Worm (Caenorhabditis elegans) whole organism, late embryonic: ENCODE data around the gene srh-219.
A peak's percentile ranks its signal among the peaks of the same experiment; 100 is the strongest.

ENCODE experiments used
- C38D4.7 ChIP-seq: fragments of 200-800 bp; sonication (Bioruptor generic); optimal IDR thresholded peaks from 2 replicates; lab custom pipeline; 2018; ENCODE audit warnings: mild to moderate bottlenecking, missing genetic modification characterization, moderate library complexity, missing compliant biosample characterization
- K09A11.1 ChIP-seq: sonication (generic microtip); optimal IDR thresholded peaks from 2 replicates; lab custom pipeline; 2017; ENCODE audit warnings: antibody characterized with exemption, mild to moderate bottlenecking, missing genetic modification characterization, missing compliant biosample characterization; ENCODE audit not compliant: insufficient read depth
- ahr-1 ChIP-seq: sonication (generic microtip); optimal IDR thresholded peaks from 2 replicates; lab custom pipeline; 2016; ENCODE audit warnings: missing genetic modification characterization, missing compliant biosample characterization
- ceh-14 ChIP-seq: sonication (generic microtip); optimal IDR thresholded peaks from 2 replicates; lab custom pipeline; 2016; ENCODE audit warnings: missing genotype, missing genetic modification characterization, missing compliant biosample characterization
- ceh-18 ChIP-seq: sonication (generic microtip); optimal IDR thresholded peaks from 2 replicates; lab custom pipeline; 2016; ENCODE audit warnings: missing genetic modification characterization, missing compliant biosample characterization
- ceh-2 ChIP-seq: sonication (generic microtip); optimal IDR thresholded peaks from 2 replicates; lab custom pipeline; 2016; ENCODE audit warnings: missing genotype, missing genetic modification characterization, missing compliant biosample characterization
- ceh-22 ChIP-seq: sonication (generic microtip); optimal IDR thresholded peaks from 2 replicates; lab custom pipeline; 2017; ENCODE audit warnings: missing biosample characterization, missing genetic modification characterization
- ceh-24 ChIP-seq: sonication (generic microtip); optimal IDR thresholded peaks from 2 replicates; lab custom pipeline; 2016; ENCODE audit warnings: mild to moderate bottlenecking, missing genetic modification characterization, missing compliant biosample characterization
- ceh-30 ChIP-seq: fragments of 150-350 bp; optimal IDR thresholded peaks from 2 replicates; lab custom pipeline; 2014; ENCODE audit warnings: missing biosample characterization, missing genetic modification characterization
- ceh-34 ChIP-seq: sonication (generic microtip); optimal IDR thresholded peaks from 2 replicates; lab custom pipeline; 2016; ENCODE audit warnings: mild to moderate bottlenecking, missing genetic modification characterization, missing compliant biosample characterization
- ceh-45 ChIP-seq: fragments of 200-800 bp; sonication (Bioruptor generic); IDR thresholded peaks from 2 replicates; pipeline ENCODE4 v1.3.6; 2022; ENCODE audit warnings: missing genetic modification reagents, missing genetic modification characterization, missing compliant biosample characterization
- ceh-6 ChIP-seq: fragments of 200-800 bp; sonication (Bioruptor generic); optimal IDR thresholded peaks from 2 replicates; lab custom pipeline; 2018; ENCODE audit warnings: mild to moderate bottlenecking, missing genetic modification characterization, missing compliant biosample characterization
- ceh-9 ChIP-seq: sonication (generic microtip); optimal IDR thresholded peaks from 2 replicates; lab custom pipeline; 2016; ENCODE audit warnings: mild to moderate bottlenecking, missing genetic modification characterization, inconsistent platforms, missing compliant biosample characterization
- che-1 ChIP-seq: sonication (generic microtip); optimal IDR thresholded peaks from 2 replicates; lab custom pipeline; 2016; ENCODE audit warnings: mild to moderate bottlenecking, missing genetic modification characterization, missing compliant biosample characterization
- dmd-4 ChIP-seq: sonication (generic microtip); optimal IDR thresholded peaks from 2 replicates; lab custom pipeline; 2016; ENCODE audit warnings: borderline replicate concordance, missing genetic modification characterization, missing compliant biosample characterization
- elt-2 ChIP-seq: sonication (generic microtip); optimal IDR thresholded peaks from 2 replicates; lab custom pipeline; 2016; ENCODE audit warnings: missing genetic modification reagents, missing genetic modification characterization, missing compliant biosample characterization
- eyg-1 ChIP-seq: sonication (generic microtip); optimal IDR thresholded peaks from 2 replicates; lab custom pipeline; 2016; ENCODE audit warnings: missing genotype, missing genetic modification characterization, missing compliant biosample characterization
- fax-1 ChIP-seq: sonication (generic microtip); optimal IDR thresholded peaks from 2 replicates; lab custom pipeline; 2016; ENCODE audit warnings: missing genotype, missing genetic modification characterization, missing compliant biosample characterization
- hlh-13 ChIP-seq: fragments of 200-800 bp; sonication (Bioruptor generic); optimal IDR thresholded peaks from 2 replicates; lab custom pipeline; 2018; ENCODE audit warnings: mild to moderate bottlenecking, missing genetic modification characterization, missing compliant biosample characterization
- hlh-15 ChIP-seq: sonication (generic microtip); optimal IDR thresholded peaks from 2 replicates; lab custom pipeline; 2016; ENCODE audit warnings: missing genetic modification characterization, missing compliant biosample characterization
- hlh-6 ChIP-seq: sonication (generic microtip); optimal IDR thresholded peaks from 2 replicates; lab custom pipeline; 2016; ENCODE audit warnings: missing genotype, missing genetic modification characterization, missing compliant biosample characterization
- hlh-8 ChIP-seq: sonication (generic microtip); optimal IDR thresholded peaks from 2 replicates; lab custom pipeline; 2016; ENCODE audit warnings: missing genotype, missing genetic modification characterization, missing compliant biosample characterization
- lim-6 ChIP-seq: sonication (generic microtip); optimal IDR thresholded peaks from 2 replicates; lab custom pipeline; 2016; ENCODE audit warnings: missing genetic modification characterization, missing compliant biosample characterization
- lin-11 ChIP-seq: fragments of 200-800 bp; sonication (Bioruptor generic); optimal IDR thresholded peaks from 2 replicates; lab custom pipeline; 2018; ENCODE audit warnings: mild to moderate bottlenecking, missing genetic modification characterization, missing compliant biosample characterization
- nhr-232 ChIP-seq: sonication (generic microtip); optimal IDR thresholded peaks from 2 replicates; lab custom pipeline; 2016; ENCODE audit warnings: missing genetic modification characterization, missing compliant biosample characterization
- pag-3 ChIP-seq: sonication (generic microtip); optimal IDR thresholded peaks from 2 replicates; lab custom pipeline; 2016; ENCODE audit warnings: missing compliant biosample characterization, missing genetic modification characterization, borderline replicate concordance
- pat-9 ChIP-seq: fragments of 200-800 bp; sonication (Bioruptor generic); optimal IDR thresholded peaks from 2 replicates; lab custom pipeline; 2018; ENCODE audit warnings: mild to moderate bottlenecking, missing genetic modification characterization, moderate library complexity, missing compliant biosample characterization
- pax-1 ChIP-seq: fragments of 150-350 bp; optimal IDR thresholded peaks from 2 replicates; lab custom pipeline; 2014; ENCODE audit warnings: missing biosample characterization, missing genetic modification characterization
- pha-2 ChIP-seq: sonication (generic microtip); optimal IDR thresholded peaks from 2 replicates; lab custom pipeline; 2017; ENCODE audit warnings: mild to moderate bottlenecking, missing genetic modification characterization, missing compliant biosample characterization
- ref-2 ChIP-seq: sonication (generic microtip); optimal IDR thresholded peaks from 2 replicates; lab custom pipeline; 2016; ENCODE audit warnings: missing genetic modification characterization, missing compliant biosample characterization
- sdc-2 ChIP-seq: sonication (generic microtip); optimal IDR thresholded peaks from 2 replicates; lab custom pipeline; 2016; ENCODE audit warnings: missing genotype, missing genetic modification characterization, missing compliant biosample characterization
- sox-2 ChIP-seq: fragments of 200-800 bp; sonication (Bioruptor generic); IDR thresholded peaks from 2 replicates; pipeline ENCODE4 v1.3.6; 2022; ENCODE audit warnings: missing genetic modification reagents, missing genetic modification characterization, missing compliant biosample characterization
- tbx-2 ChIP-seq: sonication (generic microtip); optimal IDR thresholded peaks from 2 replicates; lab custom pipeline; 2016; ENCODE audit warnings: missing genetic modification characterization, missing compliant biosample characterization
- ttx-3 ChIP-seq: sonication (generic microtip); optimal IDR thresholded peaks from 2 replicates; lab custom pipeline; 2016; ENCODE audit warnings: missing genetic modification reagents, missing genetic modification characterization, missing compliant biosample characterization
- unc-3 ChIP-seq, 2 experiments: fragments of 200-800 bp in 1 of 2; sonication (Bioruptor generic) in 1 of 2; sonication (generic microtip) in 1 of 2; conservative IDR thresholded peaks in 1 of 2; optimal IDR thresholded peaks in 1 of 2; 2 replicates each; pipeline versions ENCODE4 v1.3.6 to Lab custom; 2016 to 2022; ENCODE audit warnings: missing compliant biosample characterization in 2 of 2, missing genetic modification characterization in 2 of 2, missing genetic modification reagents in 1 of 2
- unc-42 ChIP-seq: sonication (generic microtip); optimal IDR thresholded peaks from 2 replicates; lab custom pipeline; 2016; ENCODE audit warnings: missing genotype, missing genetic modification characterization, missing compliant biosample characterization
- unc-55 ChIP-seq: sonication (generic microtip); optimal IDR thresholded peaks from 2 replicates; lab custom pipeline; 2017; ENCODE audit warnings: missing biosample characterization, missing genetic modification reagents, missing genetic modification characterization
- zip-5 ChIP-seq: sonication (generic microtip); optimal IDR thresholded peaks from 2 replicates; lab custom pipeline; 2016; ENCODE audit warnings: missing genetic modification characterization, missing compliant biosample characterization

Gene srh-219

DNA sequence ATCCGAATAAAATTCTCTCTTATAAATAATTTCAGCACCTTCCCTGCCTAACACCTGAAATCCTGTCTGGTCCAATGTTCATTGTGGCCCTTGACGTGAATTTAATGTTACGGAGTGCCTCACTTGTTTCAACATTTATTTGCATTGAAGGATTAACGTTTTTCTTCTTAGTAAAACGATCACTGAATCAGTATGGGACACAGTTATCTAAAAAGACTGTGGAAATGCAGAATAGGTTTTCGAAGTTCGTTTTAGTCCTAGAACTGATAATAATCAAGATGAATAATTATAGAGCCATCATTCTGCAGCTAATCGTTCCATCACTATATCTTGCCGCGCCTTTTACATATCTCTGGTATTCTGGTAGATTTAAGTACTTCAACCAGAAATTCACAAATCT is at the start of gene srh-219:
Gene srh-219, plus strand, starts transcription at position 301 of the 400 bp plus-strand sequence.
- TF ChIP-seq ceh-24 (tag; lab: Kevin White, UChicago) (no peak), hlh-15 (tag; lab: Kevin White, UChicago) (no peak), hlh-8 (tag; lab: Kevin White, UChicago) (no peak), ceh-22 (tag; lab: Kevin White, UChicago) (no peak), sdc-2 (tag; lab: Kevin White, UChicago) (no peak), ahr-1 (no peak), ceh-14 (tag; lab: Kevin White, UChicago) (no peak), ceh-34 (tag; lab: Kevin White, UChicago) (no peak), unc-42 (tag; lab: Kevin White, UChicago) (no peak), ref-2 (tag; lab: Kevin White, UChicago) (no peak), fax-1 (no peak), pha-2 (tag; lab: Kevin White, UChicago) (no peak), eyg-1 (tag; lab: Kevin White, UChicago) (no peak), pag-3 (tag; lab: Kevin White, UChicago) (no peak), dmd-4 (tag; lab: Kevin White, UChicago) (no peak)

DNA sequence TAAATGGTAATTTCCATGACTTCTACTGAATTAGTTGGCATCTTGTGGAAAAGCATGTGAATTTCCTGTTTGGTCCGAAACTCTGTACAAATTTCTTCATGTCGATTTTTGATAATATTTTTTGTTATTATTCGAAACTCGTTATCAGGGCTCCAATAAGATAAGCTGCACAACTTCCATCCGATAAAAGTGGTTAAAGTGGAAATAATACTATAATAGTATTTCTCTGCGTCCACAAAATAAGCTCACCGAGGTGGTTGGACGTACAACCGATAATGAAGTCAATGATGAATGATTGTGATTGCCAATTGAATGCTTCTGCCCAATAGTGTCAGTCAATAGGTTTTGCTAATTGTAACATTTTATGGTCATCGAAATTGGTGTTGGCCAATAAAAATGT is 46.9 kb upstream of the srh-219 start, which contains the start of gene T26H5.4:
Gene T26H5.4, minus strand, starts transcription at position 294 of the 400 bp plus-strand sequence.
- TF ChIP-seq ceh-45 (GFP tag; lab: Robert Waterston, UW) (no peak), elt-2 (tag; lab: Kevin White, UChicago) (peak; percentile 57)

DNA sequence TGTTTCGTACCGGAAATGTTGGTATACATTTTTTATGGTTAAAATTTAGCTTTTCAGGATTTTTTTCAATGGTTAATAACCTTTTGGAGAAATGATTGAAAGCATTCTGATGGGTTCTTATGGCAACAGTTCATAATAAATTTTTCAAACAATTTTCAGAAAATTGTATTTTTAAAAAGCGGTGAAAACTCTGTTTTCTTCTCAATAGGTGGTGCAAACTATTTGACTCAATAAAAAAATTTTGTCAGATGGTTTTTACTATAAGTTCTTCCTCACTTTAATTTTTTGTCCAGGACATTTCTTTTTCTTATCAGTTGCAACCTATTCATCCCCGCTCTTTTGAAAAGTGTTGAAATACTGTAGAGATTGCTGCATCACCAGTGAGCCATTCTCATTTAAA is 46.4 kb upstream of the srh-219 start, which contains the start of gene T26H5.14:
Gene T26H5.14, plus strand, starts transcription at position 301 of the 400 bp plus-strand sequence.
- TF ChIP-seq hlh-13 (GFP tag; lab: Kevin White, UChicago) (no peak), unc-42 (tag; lab: Kevin White, UChicago) (no peak)

DNA sequence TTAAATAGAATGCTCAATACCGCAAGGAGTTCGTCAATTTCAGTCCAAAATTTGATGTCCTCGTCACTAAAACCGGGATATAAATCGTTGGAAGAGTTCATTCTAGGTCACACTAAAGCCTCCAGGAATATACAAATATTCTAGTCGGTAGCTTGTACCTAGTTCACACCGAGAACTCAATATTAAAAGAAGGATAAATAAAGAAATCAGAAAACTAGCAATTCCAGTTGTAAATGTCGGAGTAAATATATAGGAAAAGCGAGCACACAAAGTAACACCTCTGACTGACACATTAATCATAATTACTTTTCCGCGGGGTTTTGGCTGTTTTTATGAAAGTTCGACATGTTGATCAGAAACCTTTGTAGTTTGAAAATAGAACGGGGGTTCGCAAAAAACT is 43.8 kb upstream of the srh-219 start, which contains the start of gene srw-33:
Gene srw-33, minus strand, starts transcription at position 101 of the 400 bp plus-strand sequence.
- TF ChIP-seq pat-9 (tag; lab: Kevin White, UChicago), result no peak

DNA sequence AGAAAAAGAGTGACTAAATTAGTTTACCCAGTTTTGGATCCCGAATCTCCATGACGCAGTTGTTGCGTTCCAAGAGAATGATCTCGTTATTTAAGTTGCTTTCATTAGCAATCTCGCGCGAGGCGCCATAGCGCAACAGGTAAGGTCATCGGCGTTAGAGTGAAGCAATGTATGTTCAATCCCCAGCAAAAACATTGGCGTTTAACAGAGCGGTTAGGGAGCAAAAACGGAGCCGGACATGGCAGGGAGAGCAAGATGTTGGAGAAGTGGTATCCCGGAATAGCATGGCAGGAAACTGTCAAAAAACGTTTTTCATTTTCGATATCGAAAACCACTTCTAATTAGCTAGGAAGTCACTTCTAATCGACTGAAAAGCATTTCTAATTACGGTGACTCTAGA is 40.9 kb upstream of the srh-219 start:
- TF ChIP-seq unc-42 (tag; lab: Kevin White, UChicago), result no peak
- TF ChIP-seq, all 69 proteins: peak for 0

DNA sequence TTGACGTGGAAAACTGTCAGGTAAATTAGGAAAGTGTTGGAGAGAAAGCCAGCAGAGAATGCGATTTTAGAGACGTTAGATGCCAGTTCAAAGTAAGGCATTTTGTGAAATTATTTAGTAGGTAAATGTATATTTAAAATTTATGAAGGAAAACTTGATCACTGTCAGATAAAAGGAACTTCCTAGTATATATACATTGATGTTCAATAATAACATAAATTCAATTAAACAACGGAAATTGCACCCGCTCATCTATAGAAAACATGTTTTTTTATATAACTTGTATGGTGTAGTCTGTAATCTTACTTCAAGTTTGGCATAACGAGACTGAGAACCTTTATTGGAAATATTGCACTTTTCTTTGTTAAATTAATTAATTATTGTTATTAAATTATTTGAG is 36.2 kb upstream of the srh-219 start, which contains the start of gene str-71:
Gene str-71, minus strand, starts transcription at position 101 of the 400 bp plus-strand sequence.
- no peak for TF ChIP-seq fax-1
- no peak for TF ChIP-seq hlh-6 (tag; lab: Kevin White, UChicago)
- no peak for TF ChIP-seq ceh-45 (GFP tag; lab: Robert Waterston, UW)
- TF ChIP-seq zip-5 (tag; lab: Kevin White, UChicago), result no peak
- TF ChIP-seq unc-3 (GFP tag; conservative IDR thresholded peaks at IDR 0.05; lab: Robert Waterston, UW), result no peak
- TF ChIP-seq unc-3 (tag; optimal IDR thresholded peaks at IDR 0.05; lab: Kevin White, UChicago), result no peak
- no peak for TF ChIP-seq ceh-18 (tag; lab: Kevin White, UChicago)
- TF ChIP-seq pat-9 (tag; lab: Kevin White, UChicago), result no peak
- TF ChIP-seq lin-11 (tag; lab: Kevin White, UChicago), result no peak
- TF ChIP-seq K09A11.1 (tag; lab: Kevin White, UChicago), result no peak
- TF ChIP-seq ceh-9 (tag; lab: Kevin White, UChicago), result no peak
- TF ChIP-seq C38D4.7 (GFP tag; lab: Kevin White, UChicago), result no peak
- no peak for TF ChIP-seq pax-1 (tag; lab: Kevin White, UChicago)

DNA sequence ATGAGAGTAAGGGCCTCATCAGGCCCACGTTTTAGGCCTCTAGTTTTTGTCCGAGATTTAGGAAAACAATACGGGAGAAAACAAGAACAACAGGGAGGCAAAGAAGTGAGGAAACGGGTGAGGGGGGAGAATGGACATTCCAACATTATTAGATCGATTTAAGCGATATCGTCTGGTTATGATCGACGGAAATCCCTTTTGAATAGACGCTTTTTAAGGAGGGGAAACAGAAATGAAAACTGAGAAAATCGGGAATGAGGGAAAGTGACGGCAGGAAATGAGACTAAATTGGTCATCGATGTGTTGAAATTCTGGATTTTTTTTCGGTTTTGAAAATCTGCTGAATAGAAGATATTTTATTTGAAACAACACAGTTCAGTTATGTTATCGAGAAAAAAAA is 30.9 kb upstream of the srh-219 start, which contains the start of gene rocf-1:
Gene rocf-1, minus strand, starts transcription at position 101 of the 400 bp plus-strand sequence.
- TF ChIP-seq lim-6 (tag; lab: Kevin White, UChicago) (no peak), sox-2 (GFP tag; lab: Robert Waterston, UW) (no peak), ceh-24 (tag; lab: Kevin White, UChicago) (no peak), ceh-6 (GFP tag; lab: Kevin White, UChicago) (no peak), lin-11 (tag; lab: Kevin White, UChicago) (no peak), tbx-2 (tag; lab: Kevin White, UChicago) (no peak), che-1 (no peak), unc-55 (GFP tag; lab: Kevin White, UChicago) (no peak), sdc-2 (tag; lab: Kevin White, UChicago) (no peak), unc-42 (tag; lab: Kevin White, UChicago) (no peak), nhr-232 (tag; lab: Kevin White, UChicago) (no peak), ceh-30 (tag; lab: Kevin White, UChicago) (no peak), ttx-3 (tag; lab: Kevin White, UChicago) (no peak), ceh-2 (tag; lab: Kevin White, UChicago) (no peak), hlh-15 (tag; lab: Kevin White, UChicago) (no peak), pax-1 (tag; lab: Kevin White, UChicago) (no peak), hlh-6 (tag; lab: Kevin White, UChicago) (no peak)
